Worm (Caenorhabditis elegans) whole organism, L4/young adult: ENCODE data around the gene str-35.

Source experiments
- W03F9.2 ChIP-seq: fragments of 150-350 bp; optimal IDR thresholded peaks from 2 replicates; lab custom pipeline; 2014; ENCODE audit warnings: missing biosample characterization, missing genetic modification characterization
- him-1 ChIP-seq: sonication (generic microtip); optimal IDR thresholded peaks from 2 replicates; lab custom pipeline; 2016; ENCODE audit warnings: missing genotype, missing genetic modification reagents, missing genetic modification characterization, missing compliant biosample characterization

- TF ChIP-seq W03F9.2 (no peak), him-1 (tag; lab: Kevin White, UChicago) (no peak)
Observed at ce11 chrV:4508772-4509171, 34.1 kb downstream of the str-35 start.
